Worm (Caenorhabditis elegans) whole organism, young adult: ENCODE measurements around the gene eri-9.

Experiments used
- B0019.2 ChIP-seq: fragments of 200-800 bp; sonication (Bioruptor generic); conservative IDR thresholded peaks from 2 replicates; pipeline ENCODE4 v1.3.6; 2022; ENCODE audit warnings: missing genetic modification reagents, missing genetic modification characterization, missing compliant biosample characterization
- B0035.1 ChIP-seq: sonication (generic microtip); optimal IDR thresholded peaks from 2 replicates; lab custom pipeline; 2016; ENCODE audit warnings: missing genetic modification characterization, mild to moderate bottlenecking, missing compliant biosample characterization, missing genotype, missing genetic modification reagents
- D2030.7 ChIP-seq: fragments of 200-800 bp; sonication (Bioruptor generic); IDR thresholded peaks from 2 replicates; pipeline ENCODE4 v1.3.6; 2022; ENCODE audit warnings: missing genetic modification reagents, missing genetic modification characterization, missing compliant biosample characterization
- F22D6.2 ChIP-seq: sonication (generic microtip); optimal IDR thresholded peaks from 2 replicates; lab custom pipeline; 2016; ENCODE audit warnings: mild to moderate bottlenecking, missing genetic modification characterization, missing compliant biosample characterization
- F49E8.2 ChIP-seq: sonication (generic microtip); optimal IDR thresholded peaks from 3 replicates; lab custom pipeline; 2017; ENCODE audit warnings: missing genetic modification characterization, mild to moderate bottlenecking, missing compliant biosample characterization, antibody characterized with exemption, moderate library complexity; ENCODE audit not compliant: insufficient read depth
- F52B5.7 ChIP-seq: sonication (generic microtip); optimal IDR thresholded peaks from 2 replicates; lab custom pipeline; 2016; ENCODE audit warnings: mild to moderate bottlenecking, missing genetic modification characterization, missing compliant biosample characterization
- T07F8.4 ChIP-seq: sonication (generic microtip); optimal IDR thresholded peaks from 2 replicates; lab custom pipeline; 2016; ENCODE audit warnings: mild to moderate bottlenecking, missing genetic modification characterization, moderate library complexity, missing compliant biosample characterization
- T26A5.8 ChIP-seq: sonication (generic microtip); optimal IDR thresholded peaks from 2 replicates; lab custom pipeline; 2016; ENCODE audit warnings: missing genetic modification characterization, missing compliant biosample characterization
- Y67H2A.10 ChIP-seq: fragments of 200-800 bp; sonication (Bioruptor generic); conservative IDR thresholded peaks from 2 replicates; pipeline ENCODE4 v1.3.6; 2022; ENCODE audit warnings: missing genetic modification reagents, missing genetic modification characterization, missing compliant biosample characterization
- aptf-2 ChIP-seq: fragments of 200-800 bp; sonication (Bioruptor generic); conservative IDR thresholded peaks from 2 replicates; pipeline ENCODE4 v1.3.6; 2022; ENCODE audit warnings: missing genetic modification reagents, missing genetic modification characterization, missing compliant biosample characterization
- aptf-3 ChIP-seq: fragments of 200-800 bp; sonication (Bioruptor generic); IDR thresholded peaks from 2 replicates; pipeline ENCODE4 v1.3.6; 2022; ENCODE audit warnings: missing genetic modification characterization, missing compliant biosample characterization
- atf-7 ChIP-seq: sonication (generic microtip); optimal IDR thresholded peaks from 2 replicates; lab custom pipeline; 2017; ENCODE audit warnings: mild to moderate bottlenecking, missing genetic modification characterization, missing compliant biosample characterization
- attf-6 ChIP-seq: fragments of 200-800 bp; sonication (Bioruptor generic); IDR thresholded peaks from 2 replicates; pipeline ENCODE4 v1.3.6; 2022; ENCODE audit warnings: missing genetic modification reagents, missing genetic modification characterization, missing compliant biosample characterization
- bed-1 ChIP-seq: fragments of 200-800 bp; sonication (Bioruptor generic); IDR thresholded peaks from 2 replicates; pipeline ENCODE4 v1.3.6; 2022; ENCODE audit warnings: missing genetic modification reagents, missing genetic modification characterization, missing compliant biosample characterization
- ccch-3 ChIP-seq: fragments of 200-800 bp; sonication (Bioruptor generic); optimal IDR thresholded peaks from 2 replicates; lab custom pipeline; 2018; ENCODE audit warnings: mild to moderate bottlenecking, missing genetic modification characterization, missing compliant biosample characterization
- cebp-1 ChIP-seq, 2 experiments: fragments of 200-800 bp in 1 of 2; sonication (Bioruptor generic) in 1 of 2; sonication (generic microtip) in 1 of 2; IDR thresholded peaks in 1 of 2; optimal IDR thresholded peaks in 1 of 2; 2 replicates each; pipeline versions ENCODE4 v1.3.6 to Lab custom; 2017 to 2022; ENCODE audit warnings: missing compliant biosample characterization in 2 of 2, missing genetic modification characterization in 2 of 2, mild to moderate bottlenecking in 1 of 2, missing genetic modification reagents in 1 of 2, moderate library complexity in 1 of 2
- cebp-2 ChIP-seq: fragments of 200-800 bp; sonication (Bioruptor generic); IDR thresholded peaks from 2 replicates; pipeline ENCODE4 v1.3.6; 2022; ENCODE audit warnings: missing genetic modification characterization, missing compliant biosample characterization
- ceh-27 ChIP-seq: fragments of 200-800 bp; sonication (Bioruptor generic); optimal IDR thresholded peaks from 2 replicates; lab custom pipeline; 2018; ENCODE audit warnings: mild to moderate bottlenecking, missing genetic modification characterization, moderate library complexity, missing compliant biosample characterization
- ceh-40 ChIP-seq: fragments of 200-800 bp; sonication (Bioruptor generic); IDR thresholded peaks from 2 replicates; pipeline ENCODE4 v1.3.6; 2022; ENCODE audit warnings: missing genetic modification characterization, missing compliant biosample characterization
- ets-4 ChIP-seq: fragments of 200-800 bp; sonication (Bioruptor generic); optimal IDR thresholded peaks from 2 replicates; lab custom pipeline; 2018; ENCODE audit warnings: mild to moderate bottlenecking, missing genetic modification characterization, missing compliant biosample characterization
- fkh-3 ChIP-seq: sonication (generic microtip); optimal IDR thresholded peaks from 2 replicates; lab custom pipeline; 2016; ENCODE audit warnings: mild to moderate bottlenecking, missing genetic modification characterization, missing compliant biosample characterization
- him-1 ChIP-seq: sonication (generic microtip); optimal IDR thresholded peaks from 2 replicates; lab custom pipeline; 2016; ENCODE audit warnings: missing genotype, missing genetic modification reagents, missing genetic modification characterization, missing compliant biosample characterization
- hlh-26 ChIP-seq: fragments of 200-800 bp; sonication (Bioruptor generic); conservative IDR thresholded peaks from 2 replicates; pipeline ENCODE4 v1.3.6; 2022; ENCODE audit warnings: missing genetic modification reagents, missing genetic modification characterization, missing compliant biosample characterization
- hmg-1.2 ChIP-seq: fragments of 200-800 bp; sonication (Bioruptor generic); IDR thresholded peaks from 2 replicates; pipeline ENCODE4 v1.3.6; 2022; ENCODE audit warnings: missing genetic modification reagents, missing genetic modification characterization, missing compliant biosample characterization
- lag-1 ChIP-seq: fragments of 200-800 bp; sonication (Bioruptor generic); IDR thresholded peaks from 2 replicates; pipeline ENCODE4 v1.3.6; 2022; ENCODE audit warnings: missing genetic modification reagents, missing genetic modification characterization, missing compliant biosample characterization
- let-526 ChIP-seq: fragments of 200-800 bp; sonication (Bioruptor generic); IDR thresholded peaks from 2 replicates; pipeline ENCODE4 v1.3.6; 2022; ENCODE audit warnings: missing genetic modification reagents, missing genetic modification characterization, missing compliant biosample characterization
- lin-26 ChIP-seq: fragments of 200-800 bp; sonication (Bioruptor generic); IDR thresholded peaks from 2 replicates; pipeline ENCODE4 v1.3.6; 2022; ENCODE audit warnings: missing genetic modification reagents, missing genetic modification characterization, missing compliant biosample characterization
- lin-35 ChIP-seq, 3 experiments: fragments of 150-350 bp in 2 of 3; sonication (generic microtip) in 1 of 3; optimal IDR thresholded peaks; 2 replicates each; lab custom pipeline; 2014 to 2018; ENCODE audit warnings: missing biosample characterization in 3 of 3, missing genetic modification characterization in 3 of 3, missing genetic modification reagents in 3 of 3
- lin-40 ChIP-seq: sonication (generic microtip); optimal IDR thresholded peaks from 2 replicates; lab custom pipeline; 2016; ENCODE audit warnings: missing genetic modification characterization, mild to moderate bottlenecking, missing compliant biosample characterization, missing genotype, missing genetic modification reagents
- lin-54 ChIP-seq: fragments of 200-800 bp; sonication (Bioruptor generic); optimal IDR thresholded peaks from 2 replicates; lab custom pipeline; 2018; ENCODE audit warnings: mild to moderate bottlenecking, missing genetic modification characterization, missing compliant biosample characterization
- lir-1 ChIP-seq: fragments of 200-800 bp; sonication (Bioruptor generic); conservative IDR thresholded peaks from 2 replicates; pipeline ENCODE4 v1.3.6; 2022; ENCODE audit warnings: missing genetic modification reagents, missing genetic modification characterization, missing compliant biosample characterization
- lsl-1 ChIP-seq: fragments of 200-800 bp; sonication (Bioruptor generic); optimal IDR thresholded peaks from 2 replicates; lab custom pipeline; 2018; ENCODE audit warnings: mild to moderate bottlenecking, missing genetic modification characterization, moderate library complexity, missing compliant biosample characterization
- madf-3 ChIP-seq: fragments of 200-800 bp; sonication (Bioruptor generic); IDR thresholded peaks from 2 replicates; pipeline ENCODE4 v1.3.6; 2022; ENCODE audit warnings: missing genetic modification reagents, missing genetic modification characterization, missing compliant biosample characterization
- madf-8 ChIP-seq: fragments of 200-800 bp; sonication (Bioruptor generic); conservative IDR thresholded peaks from 2 replicates; pipeline ENCODE4 v1.3.6; 2022; ENCODE audit warnings: missing genetic modification reagents, missing genetic modification characterization, missing compliant biosample characterization
- nfya-2 ChIP-seq: fragments of 200-800 bp; sonication (Bioruptor generic); IDR thresholded peaks from 2 replicates; pipeline ENCODE4 v1.3.6; 2022; ENCODE audit warnings: missing genetic modification reagents, missing genetic modification characterization, missing compliant biosample characterization
- nhr-120 ChIP-seq: fragments of 200-800 bp; sonication (Bioruptor generic); IDR thresholded peaks from 2 replicates; pipeline ENCODE4 v1.3.6; 2022; ENCODE audit warnings: missing genetic modification characterization, missing compliant biosample characterization
- nhr-90 ChIP-seq: sonication (generic microtip); optimal IDR thresholded peaks from 2 replicates; lab custom pipeline; 2016; ENCODE audit warnings: missing genotype, mild to moderate bottlenecking, missing genetic modification characterization, missing compliant biosample characterization
- rcor-1 ChIP-seq: fragments of 200-800 bp; sonication (Bioruptor generic); IDR thresholded peaks from 2 replicates; pipeline ENCODE4 v1.3.6; 2022; ENCODE audit warnings: missing genetic modification reagents, missing genetic modification characterization, missing compliant biosample characterization
- repo-1 ChIP-seq: sonication (generic microtip); optimal IDR thresholded peaks from 2 replicates; lab custom pipeline; 2017; ENCODE audit warnings: mild to moderate bottlenecking, missing genetic modification characterization, missing compliant biosample characterization
- sea-2 ChIP-seq: fragments of 200-800 bp; sonication (Bioruptor generic); IDR thresholded peaks from 2 replicates; pipeline ENCODE4 v1.3.6; 2022; ENCODE audit warnings: missing genetic modification characterization, missing compliant biosample characterization
- snpc-1.1 ChIP-seq: sonication (generic microtip); optimal IDR thresholded peaks from 2 replicates; lab custom pipeline; 2017; ENCODE audit warnings: missing genetic modification characterization, mild to moderate bottlenecking, missing compliant biosample characterization, antibody characterized with exemption, moderate library complexity, missing genotype, missing genetic modification reagents; ENCODE audit not compliant: insufficient read depth
- tbp1 ChIP-seq: fragments of 200-800 bp; sonication (Bioruptor generic); optimal IDR thresholded peaks from 2 replicates; lab custom pipeline; 2018; ENCODE audit warnings: mild to moderate bottlenecking, missing genetic modification characterization, missing compliant biosample characterization
- xnd-1 ChIP-seq: sonication (generic microtip); optimal IDR thresholded peaks from 2 replicates; lab custom pipeline; 2016; ENCODE audit warnings: missing genotype, missing genetic modification reagents, missing genetic modification characterization, missing compliant biosample characterization
- ztf-18 ChIP-seq: sonication (generic microtip); optimal IDR thresholded peaks from 2 replicates; lab custom pipeline; 2016; ENCODE audit warnings: missing genotype, mild to moderate bottlenecking, missing genetic modification characterization, missing compliant biosample characterization
- ztf-26 ChIP-seq: sonication (generic microtip); optimal IDR thresholded peaks from 2 replicates; lab custom pipeline; 2017; ENCODE audit warnings: missing genetic modification characterization, missing compliant biosample characterization
- ztf-28 ChIP-seq: fragments of 200-800 bp; sonication (Bioruptor generic); IDR thresholded peaks from 2 replicates; pipeline ENCODE4 v1.3.6; 2022; ENCODE audit warnings: missing genetic modification reagents, missing genetic modification characterization, missing compliant biosample characterization
- ztf-6 ChIP-seq: fragments of 200-800 bp; sonication (Bioruptor generic); IDR thresholded peaks from 2 replicates; pipeline ENCODE4 v1.3.6; 2022; ENCODE audit warnings: missing genetic modification reagents, missing genetic modification characterization, missing compliant biosample characterization

The eri-9 gene

DNA sequence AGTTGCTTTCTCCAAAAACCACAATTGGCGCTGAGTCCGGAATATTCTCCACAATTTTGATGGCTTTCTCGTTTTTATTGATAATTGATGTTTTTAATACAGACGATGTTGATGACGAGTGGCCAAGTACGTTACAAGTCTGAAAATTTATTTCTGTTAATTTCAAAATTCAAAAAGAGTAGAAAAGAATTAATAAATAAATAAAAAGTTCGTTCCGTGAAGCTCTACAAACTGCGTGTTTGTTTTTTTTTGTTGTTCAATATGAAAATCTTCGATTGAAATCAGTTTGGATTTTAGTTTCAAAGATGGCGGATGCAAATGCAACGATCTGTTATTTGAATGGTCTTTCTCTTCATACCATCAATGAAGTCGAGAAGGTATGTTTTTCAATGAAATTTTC is 21.3 kb upstream of the eri-9 start, which contains the start of gene F26F4.2:
F26F4.2 (plus strand) TSS at position 301 of the 400 bp plus-strand sequence.
- TF ChIP-seq ztf-18 (tag; lab: Kevin White, UChicago) (no peak), F22D6.2 (tag; lab: Kevin White, UChicago) (no peak), attf-6 (GFP tag; lab: Robert Waterston, UW) (no peak), cebp-2 (GFP tag; lab: Robert Waterston, UW) (no peak), ztf-28 (GFP tag; lab: Robert Waterston, UW) (no peak), madf-3 (GFP tag; lab: Robert Waterston, UW) (no peak), B0035.1 (tag; lab: Kevin White, UChicago) (no peak), xnd-1 (tag; lab: Kevin White, UChicago) (no peak), sea-2 (GFP tag; lab: Robert Waterston, UW) (no peak), tbp1 (GFP tag; lab: Kevin White, UChicago) (no peak), cebp-1 (GFP tag; IDR thresholded peaks at IDR 0.05; lab: Robert Waterston, UW) (no peak), cebp-1 (tag; optimal IDR thresholded peaks at IDR 0.05; lab: Kevin White, UChicago) (no peak), lir-1 (GFP tag; lab: Robert Waterston, UW) (no peak), him-1 (tag; lab: Kevin White, UChicago) (no peak), ceh-27 (GFP tag; lab: Kevin White, UChicago) (no peak), lin-26 (GFP tag; lab: Robert Waterston, UW) (no peak), hmg-1.2 (no peak), let-526 (GFP tag; lab: Robert Waterston, UW) (no peak)

DNA sequence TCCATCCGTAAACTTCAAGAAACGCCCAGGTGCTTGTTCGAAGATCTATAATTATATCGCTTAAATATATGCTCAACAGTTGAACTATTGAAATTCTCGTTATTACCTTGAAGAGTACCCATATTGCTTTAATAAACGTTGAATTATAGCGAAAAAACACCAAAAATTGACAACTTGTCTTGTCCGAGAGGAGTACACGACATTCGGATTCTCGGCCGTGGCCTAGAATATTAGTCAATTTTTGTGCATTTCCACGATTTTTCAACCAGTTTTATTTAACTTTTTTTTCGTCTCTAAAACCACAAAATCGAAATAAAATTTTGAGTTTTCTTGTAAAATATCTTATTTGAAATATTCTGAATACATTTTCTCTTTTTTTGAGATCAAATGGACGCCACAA is 19.9 kb upstream of the eri-9 start, which contains the start of the genes F26F4.9 and cee-1:
F26F4.9 (minus strand) TSS at position 205 of the 400 bp plus-strand sequence.
cee-1 (plus strand) TSS at position 383 of the 400 bp plus-strand sequence.
- peak; percentile 5 for TF ChIP-seq lin-40
- TF ChIP-seq D2030.7: peak; percentile 26; the same call in 1 of the 2 replicates
- TF ChIP-seq B0019.2 (GFP tag; lab: Robert Waterston, UW): no peak
- peak; percentile 34 for TF ChIP-seq lsl-1 (GFP tag; lab: Kevin White, UChicago)
- no peak for TF ChIP-seq lag-1 (GFP tag; lab: Robert Waterston, UW)
- no peak for TF ChIP-seq nfya-2 (GFP tag; lab: Robert Waterston, UW)
- no peak for TF ChIP-seq snpc-1.1 (tag; lab: Kevin White, UChicago)
- TF ChIP-seq ztf-26 (tag; lab: Kevin White, UChicago): no peak
- no peak for TF ChIP-seq hlh-26 (GFP tag; lab: Robert Waterston, UW)
- no peak for TF ChIP-seq ccch-3 (GFP tag; lab: Kevin White, UChicago)
- TF ChIP-seq rcor-1: 0 out of 2 replicates have a peak, but pooled peaks have one; percentile 15
- TF ChIP-seq Y67H2A.10 (GFP tag; lab: Robert Waterston, UW): no peak
- TF ChIP-seq lin-54 (GFP tag; lab: Kevin White, UChicago): peak; percentile 3
- TF ChIP-seq nhr-120 (GFP tag; lab: Robert Waterston, UW): no peak
- TF ChIP-seq ceh-40 (GFP tag; lab: Robert Waterston, UW): 0 out of 2 replicates have a peak, but pooled peaks have one; percentile 10
- TF ChIP-seq repo-1 (tag; lab: Kevin White, UChicago): no peak
- no peak for TF ChIP-seq ets-4
- TF ChIP-seq ztf-18 (tag; lab: Kevin White, UChicago): peak; percentile 8
- no peak for TF ChIP-seq bed-1
- TF ChIP-seq F49E8.2: no peak
- TF ChIP-seq ceh-27 (GFP tag; lab: Kevin White, UChicago): peak; percentile 61
- peak; percentile 36; the same call in 1 of the 2 replicates for TF ChIP-seq madf-8 (GFP tag; lab: Robert Waterston, UW)
- TF ChIP-seq fkh-3: no peak
- TF ChIP-seq aptf-2 (GFP tag; lab: Robert Waterston, UW): no peak
- TF ChIP-seq nhr-90 (tag; lab: Kevin White, UChicago): no peak
- no peak for TF ChIP-seq atf-7
- no peak for TF ChIP-seq T07F8.4 (tag; lab: Kevin White, UChicago)
- TF ChIP-seq lin-35 (GFP tag; optimal IDR thresholded peaks at IDR 0.05; lab: Kevin White, UChicago): peak in 1 of 3 experiments; percentile 63
- no peak for TF ChIP-seq aptf-3 (GFP tag; lab: Robert Waterston, UW)
- peak; percentile 44 for TF ChIP-seq him-1 (tag; lab: Kevin White, UChicago)
- no peak for TF ChIP-seq T26A5.8 (tag; lab: Kevin White, UChicago)
- no peak for TF ChIP-seq F52B5.7 (tag; lab: Kevin White, UChicago)
- TF ChIP-seq ztf-6 (GFP tag; lab: Robert Waterston, UW): no peak
